Worm (Caenorhabditis elegans): ENCODE data around the gene F56C3.4.

ce11 chrX:1370736-1371281 lies 10.3 kb upstream of the F56C3.4 start, which contains the start of gene F56C3.7:
- no peak for TF ChIP-seq dao-5 (tag; optimal IDR thresholded peaks at IDR 0.05)
- TF ChIP-seq him-1 (tag; optimal IDR thresholded peaks at IDR 0.05), result no peak
- no peak for TF ChIP-seq W03F9.2 (tag; optimal IDR thresholded peaks at IDR 0.05)
